Fruit fly (Drosophila melanogaster): Measurements from ENCODE around the gene spdi.

Gene spdi

dm6 chrX:635495-636142 lies 15.6 kb upstream of the spdi start, which contains the start of gene Dredd (continued):
- no peak for TF ChIP-seq CG13424 (tag; optimal IDR thresholded peaks at IDR 0.05)
- peak; percentile 24 for TF ChIP-seq CG1233 (GFP tag; optimal IDR thresholded peaks at IDR 0.05)
- TF ChIP-seq cg (GFP tag; optimal IDR thresholded peaks at IDR 0.05) = peak; percentile 42
- no peak for TF ChIP-seq CG9932 (GFP tag; IDR thresholded peaks at IDR 0.05)
- no peak for TF ChIP-seq dan (GFP tag; IDR thresholded peaks at IDR 0.05)
- no peak for TF ChIP-seq CG7839 (tag; optimal IDR thresholded peaks at IDR 0.05)
- TF ChIP-seq MTF-1 (GFP tag; optimal IDR thresholded peaks at IDR 0.05; ENCODE audit: borderline replicate concordance) = no peak
- TF ChIP-seq luna (GFP tag; optimal IDR thresholded peaks at IDR 0.05) = no peak
- no peak for TF ChIP-seq her (GFP tag; optimal IDR thresholded peaks at IDR 0.05)
- TF ChIP-seq Oaz (GFP tag; IDR thresholded peaks at IDR 0.05) = no peak
- no peak for TF ChIP-seq CG16863 (GFP tag; optimal IDR thresholded peaks at IDR 0.05)
- TF ChIP-seq CrebB (tag; optimal IDR thresholded peaks at IDR 0.05) = no peak
- TF ChIP-seq nau (GFP tag; optimal IDR thresholded peaks at IDR 0.05) = no peak
- no peak for TF ChIP-seq Atf6 (GFP tag; IDR thresholded peaks at IDR 0.05)
- TF ChIP-seq run (tag; optimal IDR thresholded peaks at IDR 0.05) = no peak
- no peak for TF ChIP-seq Ptx1 (GFP tag; IDR thresholded peaks at IDR 0.05)
- TF ChIP-seq ash1 (GFP tag; optimal IDR thresholded peaks at IDR 0.05) = no peak
- no peak for TF ChIP-seq org-1 (GFP tag; optimal IDR thresholded peaks at IDR 0.05)
- TF ChIP-seq Stat92E (GFP tag; optimal IDR thresholded peaks at IDR 0.05) = peak in 1 of 3 experiments; percentile 3
- no peak for TF ChIP-seq ro (GFP tag; IDR thresholded peaks at IDR 0.05)
- no peak for TF ChIP-seq p53 (GFP tag; optimal IDR thresholded peaks at IDR 0.05)
- no peak for TF ChIP-seq CG10431 (GFP tag; optimal IDR thresholded peaks at IDR 0.05)
- no peak for TF ChIP-seq gcm2 (GFP tag; optimal IDR thresholded peaks at IDR 0.05)
- no peak for TF ChIP-seq Mrtf (GFP tag; IDR thresholded peaks at IDR 0.05)
- TF ChIP-seq trh (GFP tag; optimal IDR thresholded peaks at IDR 0.05) = no peak
- TF ChIP-seq Tbp (GFP tag; optimal IDR thresholded peaks at IDR 0.05) = no peak
- peak; percentile 73 for TF ChIP-seq CG2129 (GFP tag; IDR thresholded peaks at IDR 0.05; ENCODE audit: partially characterized antibody)
- no peak for TF ChIP-seq fu2 (GFP tag; optimal IDR thresholded peaks at IDR 0.05)
- no peak for TF ChIP-seq CG12391 (tag; optimal IDR thresholded peaks at IDR 0.05)
- no peak for TF ChIP-seq HHEX (GFP tag; optimal IDR thresholded peaks at IDR 0.05)
- no peak for TF ChIP-seq CG13624 (GFP tag; optimal IDR thresholded peaks at IDR 0.05)
- TF ChIP-seq CG12071 (GFP tag; optimal IDR thresholded peaks at IDR 0.05) = no peak
- no peak for TF ChIP-seq pnt (GFP tag; optimal IDR thresholded peaks at IDR 0.05)
- TF ChIP-seq dmrt11E (tag; optimal IDR thresholded peaks at IDR 0.05) = no peak
- peak; percentile 80 for TF ChIP-seq pzg (GFP tag; optimal IDR thresholded peaks at IDR 0.05)
- TF ChIP-seq gsb-n (tag; optimal IDR thresholded peaks at IDR 0.05) = no peak
- TF ChIP-seq schlank (tag; optimal IDR thresholded peaks at IDR 0.05) = no peak
- TF ChIP-seq pfk (GFP tag; optimal IDR thresholded peaks at IDR 0.05) = no peak
- TF ChIP-seq CG30431 (GFP tag; optimal IDR thresholded peaks at IDR 0.05) = no peak
- no peak for TF ChIP-seq Lim3 (GFP tag; IDR thresholded peaks at IDR 0.05)
- TF ChIP-seq CG3281 (GFP tag; optimal IDR thresholded peaks at IDR 0.05) = peak; percentile 17
- no peak for TF ChIP-seq CG5245 (GFP tag; optimal IDR thresholded peaks at IDR 0.05)
- no peak for TF ChIP-seq CG31388 (GFP tag; optimal IDR thresholded peaks at IDR 0.05)
- no peak for TF ChIP-seq CG4328 (GFP tag; optimal IDR thresholded peaks at IDR 0.05)
- no peak for TF ChIP-seq CG12104 (GFP tag; optimal IDR thresholded peaks at IDR 0.05)
- TF ChIP-seq vnd (GFP tag; IDR thresholded peaks at IDR 0.05; ENCODE audit: partially characterized antibody) = peak; percentile 100
- peak; percentile 89; the same call in 1 of the 3 replicates for TF ChIP-seq CG6791 (GFP tag; IDR thresholded peaks at IDR 0.05; ENCODE audit: partially characterized antibody)
- TF ChIP-seq CG11723 (GFP tag; optimal IDR thresholded peaks at IDR 0.05) = no peak
- no peak for TF ChIP-seq Gug (GFP tag; IDR thresholded peaks at IDR 0.05)
- no peak for TF ChIP-seq CG2875 (GFP tag; optimal IDR thresholded peaks at IDR 0.05)
